Fruit fly (Drosophila melanogaster) whole organism, embryonic: Measurements from ENCODE around the gene cic.

Experiments
- Ada2b ChIP-seq: fragments of 200-800 bp; sonication (Bioruptor generic); IDR thresholded peaks from 2 replicates; pipeline ENCODE4 v1.3.6; 2022; ENCODE audit warnings: missing biosample characterization, missing genetic modification characterization
- BEAF-32 ChIP-seq: fragments of 200-800 bp; sonication (Bioruptor generic); optimal IDR thresholded peaks from 3 replicates; lab custom pipeline; 2017; ENCODE audit warnings: missing biosample characterization, missing genetic modification characterization, mild to moderate bottlenecking, moderate library complexity, missing genetic modification reagents
- C15 ChIP-seq: fragments of 200-800 bp; sonication (Bioruptor generic); IDR thresholded peaks from 3 replicates; pipeline ENCODE4 v1.3.6; 2022; ENCODE audit warnings: missing biosample characterization, missing genetic modification characterization
- CG10462 ChIP-seq: fragments of 200-800 bp; sonication (Bioruptor generic); optimal IDR thresholded peaks from 2 replicates; lab custom pipeline; 2016; ENCODE audit warnings: missing biosample characterization, missing genetic modification characterization
- CG11093 ChIP-seq: fragments of 200-800 bp; sonication (Bioruptor generic); IDR thresholded peaks from 3 replicates; pipeline ENCODE4 v1.3.6; 2022; ENCODE audit warnings: missing biosample characterization, missing genetic modification characterization
- CG11504 ChIP-seq: fragments of 200-800 bp; sonication (Bioruptor generic); optimal IDR thresholded peaks from 3 replicates; lab custom pipeline; 2019; ENCODE audit warnings: missing biosample characterization, mild to moderate bottlenecking, missing genetic modification characterization, moderate library complexity
- CG12236 ChIP-seq: fragments of 200-800 bp; sonication (Bioruptor generic); optimal IDR thresholded peaks from 2 replicates; lab custom pipeline; 2016; ENCODE audit warnings: missing biosample characterization, missing genetic modification characterization
- CG12744 ChIP-seq: fragments of 200-800 bp; sonication (Bioruptor generic); optimal IDR thresholded peaks from 2 replicates; lab custom pipeline; 2016; ENCODE audit warnings: missing biosample characterization, missing genetic modification characterization
- CG13894 ChIP-seq: fragments of 200-800 bp; sonication (Bioruptor generic); optimal IDR thresholded peaks from 3 replicates; lab custom pipeline; 2018; ENCODE audit warnings: missing biosample characterization, mild to moderate bottlenecking, missing genetic modification characterization, moderate library complexity
- CG17802 ChIP-seq: fragments of 200-800 bp; sonication (Bioruptor generic); optimal IDR thresholded peaks from 2 replicates; lab custom pipeline; 2018; ENCODE audit warnings: missing biosample characterization, mild to moderate bottlenecking, missing genetic modification characterization, moderate library complexity
- CG18476 ChIP-seq: fragments of 200-800 bp; sonication (Bioruptor generic); optimal IDR thresholded peaks from 2 replicates; lab custom pipeline; 2016; ENCODE audit warnings: missing biosample characterization, mild to moderate bottlenecking, missing genetic modification characterization
- CG18764 ChIP-seq: fragments of 200-800 bp; sonication (Bioruptor generic); optimal IDR thresholded peaks from 3 replicates; lab custom pipeline; 2016; ENCODE audit warnings: missing biosample characterization, missing genetic modification characterization
- CG2129 ChIP-seq: fragments of 200-800 bp; sonication (Bioruptor generic); IDR thresholded peaks from 2 replicates; pipeline ENCODE4 v1.3.6; 2022; ENCODE audit warnings: missing biosample characterization, missing genetic modification characterization; ENCODE audit not compliant: partially characterized antibody
- CG2202 ChIP-seq: fragments of 200-800 bp; sonication (Bioruptor generic); optimal IDR thresholded peaks from 2 replicates; lab custom pipeline; 2018; ENCODE audit warnings: missing biosample characterization, mild to moderate bottlenecking, missing genetic modification characterization
- CG2889 ChIP-seq: fragments of 200-800 bp; sonication (Bioruptor generic); IDR thresholded peaks from 3 replicates; pipeline ENCODE4 v1.3.6; 2022; ENCODE audit warnings: missing biosample characterization, missing genetic modification characterization
- CG32532 ChIP-seq: fragments of 200-800 bp; sonication (Bioruptor generic); IDR thresholded peaks from 2 replicates; pipeline ENCODE4 v1.3.6; 2022; ENCODE audit warnings: missing biosample characterization, missing genetic modification characterization
- CG33213 ChIP-seq: fragments of 200-800 bp; sonication (Bioruptor generic); optimal IDR thresholded peaks from 3 replicates; lab custom pipeline; 2016; ENCODE audit warnings: missing biosample characterization, missing genetic modification characterization
- CG4404 ChIP-seq: fragments of 200-800 bp; sonication (Bioruptor generic); IDR thresholded peaks from 2 replicates; pipeline ENCODE4 v1.3.6; 2022; ENCODE audit warnings: missing biosample characterization, missing genetic modification characterization
- CG4707 ChIP-seq: fragments of 200-800 bp; sonication (Bioruptor generic); optimal IDR thresholded peaks from 2 replicates; lab custom pipeline; 2018; ENCODE audit warnings: missing biosample characterization, mild to moderate bottlenecking, missing genetic modification characterization, moderate library complexity
- CG6854 ChIP-seq: fragments of 200-800 bp; sonication (Bioruptor generic); optimal IDR thresholded peaks from 3 replicates; lab custom pipeline; 2017; ENCODE audit warnings: missing biosample characterization, mild to moderate bottlenecking, missing genetic modification characterization
- CG7928 ChIP-seq: fragments of 200-800 bp; sonication (Bioruptor generic); optimal IDR thresholded peaks from 2 replicates; lab custom pipeline; 2017; ENCODE audit warnings: missing biosample characterization, mild to moderate bottlenecking, missing genetic modification characterization
- CG7963 ChIP-seq: fragments of 200-800 bp; sonication (Bioruptor generic); IDR thresholded peaks from 3 replicates; pipeline ENCODE4 v1.3.6; 2022; ENCODE audit warnings: missing biosample characterization, missing genetic modification characterization; ENCODE audit not compliant: partially characterized antibody
- CG8089 ChIP-seq: fragments of 200-800 bp; sonication (Bioruptor generic); optimal IDR thresholded peaks from 3 replicates; lab custom pipeline; 2016; ENCODE audit warnings: missing biosample characterization, missing genetic modification characterization
- D19B ChIP-seq: fragments of 200-800 bp; sonication (Bioruptor generic); optimal IDR thresholded peaks from 2 replicates; lab custom pipeline; 2017; ENCODE audit warnings: missing biosample characterization, mild to moderate bottlenecking, missing genetic modification characterization
- Dbx ChIP-seq: fragments of 200-800 bp; sonication (Bioruptor generic); IDR thresholded peaks from 3 replicates; pipeline ENCODE4 v1.3.6; 2022; ENCODE audit warnings: missing biosample characterization, missing genetic modification characterization
- Dfd ChIP-seq, 2 experiments: fragments of >200 bp; optimal IDR thresholded peaks; 2 replicates each; lab custom pipeline; 2017; ENCODE audit warnings: missing biosample characterization in 2 of 2, missing genetic modification characterization in 2 of 2
- E2f1 ChIP-seq: fragments of 200-800 bp; sonication (Bioruptor generic); IDR thresholded peaks from 2 replicates; pipeline ENCODE4 v1.3.6; 2022; ENCODE audit warnings: missing biosample characterization, missing genetic modification characterization
- Lhr ChIP-seq: fragments of 200-800 bp; sonication (Bioruptor generic); optimal IDR thresholded peaks from 3 replicates; lab custom pipeline; 2017; ENCODE audit warnings: mild to moderate bottlenecking, missing biosample characterization, missing genetic modification reagents, missing genetic modification characterization
- NC2α ChIP-seq: fragments of 200-800 bp; sonication (Bioruptor generic); optimal IDR thresholded peaks from 2 replicates; lab custom pipeline; 2016; ENCODE audit warnings: missing biosample characterization, missing genetic modification characterization
- NFAT ChIP-seq: fragments of 200-800 bp; sonication (Bioruptor generic); IDR thresholded peaks from 2 replicates; pipeline ENCODE4 v1.3.6; 2022; ENCODE audit warnings: missing biosample characterization, missing genetic modification characterization
- Opbp ChIP-seq: fragments of 200-800 bp; sonication (Bioruptor generic); IDR thresholded peaks from 3 replicates; pipeline ENCODE4 v1.3.6; 2022; ENCODE audit warnings: missing biosample characterization, missing genetic modification characterization; ENCODE audit not compliant: partially characterized antibody
- Poxn ChIP-seq: fragments of 200-800 bp; sonication (Bioruptor generic); IDR thresholded peaks from 2 replicates; pipeline ENCODE4 v1.3.6; 2022; ENCODE audit warnings: missing biosample characterization, missing genetic modification characterization
- Ptx1 ChIP-seq: fragments of 200-800 bp; sonication (Bioruptor generic); IDR thresholded peaks from 2 replicates; pipeline ENCODE4 v1.3.6; 2022; ENCODE audit warnings: missing biosample characterization, missing genetic modification characterization
- Sin3A ChIP-seq: fragments of >200 bp; optimal IDR thresholded peaks from 2 replicates; lab custom pipeline; 2018
- Sox102F ChIP-seq: fragments of 200-800 bp; sonication (Bioruptor generic); optimal IDR thresholded peaks from 2 replicates; lab custom pipeline; 2018; ENCODE audit warnings: missing biosample characterization, mild to moderate bottlenecking, missing genetic modification characterization, moderate library complexity
- Xrp1 ChIP-seq: fragments of 200-800 bp; sonication (Bioruptor generic); IDR thresholded peaks from 2 replicates; pipeline ENCODE4 v1.3.6; 2022; ENCODE audit warnings: missing biosample characterization, missing genetic modification characterization
- aop ChIP-seq: fragments of 200-800 bp; sonication (Bioruptor generic); IDR thresholded peaks from 2 replicates; pipeline ENCODE4 v1.3.6; 2022; ENCODE audit warnings: missing biosample characterization, missing genetic modification characterization
- da ChIP-seq: fragments of 200-800 bp; sonication (Bioruptor generic); optimal IDR thresholded peaks from 2 replicates; lab custom pipeline; 2016; ENCODE audit warnings: missing biosample characterization, missing genetic modification characterization
- dati ChIP-seq: fragments of 200-800 bp; sonication (Bioruptor generic); IDR thresholded peaks from 2 replicates; pipeline ENCODE4 v1.3.6; 2022; ENCODE audit warnings: missing biosample characterization, missing genetic modification characterization
- gcm ChIP-seq: fragments of 200-800 bp; sonication (Bioruptor generic); optimal IDR thresholded peaks from 2 replicates; lab custom pipeline; 2019; ENCODE audit warnings: missing biosample characterization, mild to moderate bottlenecking, missing genetic modification characterization, moderate library complexity
- hb ChIP-seq: fragments of 200-800 bp; sonication (Bioruptor generic); IDR thresholded peaks from 3 replicates; pipeline ENCODE4 v1.3.6; 2022; ENCODE audit warnings: missing biosample characterization, missing genetic modification characterization; ENCODE audit not compliant: partially characterized antibody
- jing ChIP-seq: fragments of 200-800 bp; sonication (Bioruptor generic); optimal IDR thresholded peaks from 2 replicates; lab custom pipeline; 2018; ENCODE audit warnings: missing biosample characterization, mild to moderate bottlenecking, missing genetic modification characterization
- lab ChIP-seq: fragments of 200-800 bp; sonication (Bioruptor generic); optimal IDR thresholded peaks from 3 replicates; lab custom pipeline; 2017; ENCODE audit warnings: missing biosample characterization, missing genetic modification characterization, mild to moderate bottlenecking, moderate library complexity, missing genetic modification reagents
- schlank ChIP-seq: fragments of 200-800 bp; sonication (Bioruptor generic); optimal IDR thresholded peaks from 2 replicates; lab custom pipeline; 2018; ENCODE audit warnings: missing biosample characterization, mild to moderate bottlenecking, missing genetic modification characterization
- sens-2 ChIP-seq: fragments of 200-800 bp; sonication (Bioruptor generic); IDR thresholded peaks from 2 replicates; pipeline ENCODE4 v1.3.6; 2022; ENCODE audit warnings: missing biosample characterization, missing genetic modification characterization
- stwl ChIP-seq: fragments of 200-800 bp; sonication (Bioruptor generic); optimal IDR thresholded peaks from 3 replicates; lab custom pipeline; 2018; ENCODE audit warnings: missing biosample characterization, mild to moderate bottlenecking, missing genetic modification characterization, moderate library complexity
- tgo ChIP-seq: fragments of 200-800 bp; sonication (Bioruptor generic); IDR thresholded peaks from 3 replicates; pipeline ENCODE4 v1.3.6; 2022; ENCODE audit warnings: missing biosample characterization, missing genetic modification characterization
- tll ChIP-seq, 2 experiments: fragments of 200-800 bp in 1 of 2; fragments of >200 bp in 1 of 2; sonication (Bioruptor generic) in 1 of 2; optimal IDR thresholded peaks; 2 replicates each; lab custom pipeline; 2017 to 2019; ENCODE audit warnings: missing biosample characterization in 2 of 2, missing genetic modification characterization in 2 of 2, mild to moderate bottlenecking in 1 of 2, moderate library complexity in 1 of 2
- tna ChIP-seq: fragments of 200-800 bp; sonication (Bioruptor generic); IDR thresholded peaks from 2 replicates; pipeline ENCODE4 v1.3.6; 2022; ENCODE audit warnings: missing biosample characterization, missing genetic modification characterization; ENCODE audit not compliant: partially characterized antibody

cic gene

dm6 chr3R:20261225-20261968, 8.8 kb downstream of the cic start (continued):
- peak; percentile 74; the same call in 1 of the 3 replicates for TF ChIP-seq CG2889
- peak; percentile 78 for TF ChIP-seq CG18476 (GFP tag; lab: Kevin White, UChicago)
- peak; percentile 97 for TF ChIP-seq lab (GFP tag; lab: Kevin White, UChicago)
- peak; percentile 92 for TF ChIP-seq Dbx
- no peak for TF ChIP-seq Opbp (GFP tag; lab: Robert Waterston, UW)
- peak; percentile 81 for TF ChIP-seq CG6854 (GFP tag; lab: Kevin White, UChicago)
- TF ChIP-seq NC2α (GFP tag; lab: Kevin White, UChicago), result no peak
- TF ChIP-seq Ptx1, result peak; percentile 89
- TF ChIP-seq Dfd (GFP tag; optimal IDR thresholded peaks at IDR 0.05; lab: Kevin White, UChicago), result no peak
- TF ChIP-seq CG18764 (GFP tag; lab: Kevin White, UChicago), result peak; percentile 48
- TF ChIP-seq CG4707, result peak; percentile 60
- no peak for TF ChIP-seq dati
- TF ChIP-seq CG8089 (GFP tag; lab: Kevin White, UChicago), result no peak
- peak; percentile 84 for TF ChIP-seq E2f1
- TF ChIP-seq CG33213 (GFP tag; lab: Kevin White, UChicago), result no peak
- peak; percentile 86 for TF ChIP-seq tgo (GFP tag; lab: Robert Waterston, UW)
- TF ChIP-seq CG11093 (GFP tag; lab: Robert Waterston, UW), result 0 out of 3 replicates have a peak, but pooled peaks have one; percentile 33
- TF ChIP-seq C15 (GFP tag; lab: Robert Waterston, UW), result peak; percentile 61; the same call in 1 of the 3 replicates
- TF ChIP-seq CG7963 (GFP tag; lab: Robert Waterston, UW), result no peak
- peak; percentile 93 for TF ChIP-seq CG32532 (GFP tag; lab: Robert Waterston, UW)
- TF ChIP-seq Sin3A (lab: Kevin White, UChicago), result no peak
- no peak for TF ChIP-seq hb (GFP tag; lab: Robert Waterston, UW)
- TF ChIP-seq CG17802, result peak; percentile 44
- TF ChIP-seq schlank, result peak; percentile 77
- TF ChIP-seq CG2202, result peak; percentile 47
- TF ChIP-seq Ada2b (GFP tag; lab: Robert Waterston, UW), result peak; percentile 85
- TF ChIP-seq tll (GFP tag; optimal IDR thresholded peaks at IDR 0.05; lab: Kevin White, UChicago), result peak in 1 of 2 experiments; percentile 4
- TF ChIP-seq Xrp1 (GFP tag; lab: Robert Waterston, UW), result peak; percentile 83
- peak; percentile 10 for TF ChIP-seq stwl
- TF ChIP-seq NFAT, result peak; percentile 81
- peak; percentile 34; the same call in 1 of the 2 replicates for TF ChIP-seq sens-2 (GFP tag; lab: Robert Waterston, UW)
- TF ChIP-seq da (GFP tag; lab: Kevin White, UChicago), result no peak
- peak; percentile 92 for TF ChIP-seq CG11504
- TF ChIP-seq Poxn (GFP tag; lab: Robert Waterston, UW), result no peak; the same call in 1 of the 2 replicates
- peak; percentile 56 for TF ChIP-seq CG7928
- no peak for TF ChIP-seq BEAF-32 (GFP tag; lab: Kevin White, UChicago)
- peak; percentile 52 for TF ChIP-seq jing (GFP tag; lab: Kevin White, UChicago)
- TF ChIP-seq CG13894, result peak; percentile 87
- peak; percentile 61 for TF ChIP-seq CG4404
- peak; percentile 44 for TF ChIP-seq CG12744 (GFP tag; lab: Kevin White, UChicago)
- peak; percentile 5 for TF ChIP-seq CG10462
- TF ChIP-seq tna (GFP tag; lab: Robert Waterston, UW), result no peak
- peak; percentile 82 for TF ChIP-seq gcm (GFP tag; lab: Kevin White, UChicago)
- TF ChIP-seq CG2129 (GFP tag; lab: Robert Waterston, UW), result no peak
- peak; percentile 2 for TF ChIP-seq Lhr (GFP tag; lab: Kevin White, UChicago)
- peak; percentile 5 for TF ChIP-seq CG12236 (GFP tag; lab: Kevin White, UChicago)
- TF ChIP-seq D19B, result peak; percentile 79
- TF ChIP-seq Sox102F (GFP tag; lab: Kevin White, UChicago), result peak; percentile 87
- TF ChIP-seq aop (GFP tag; lab: Robert Waterston, UW), result no peak
